Fruit fly (Drosophila melanogaster) whole organism, embryonic: ENCODE measurements around the gene CG1421.

ENCODE experiments used
- CG1024 ChIP-seq: fragments of 200-800 bp; sonication (Bioruptor generic); IDR thresholded peaks from 2 replicates; pipeline ENCODE4 v1.3.6; 2022; ENCODE audit warnings: missing biosample characterization, missing genetic modification characterization
- CG10321 ChIP-seq: fragments of 200-800 bp; sonication (Bioruptor generic); IDR thresholded peaks from 2 replicates; pipeline ENCODE4 v1.3.6; 2022; ENCODE audit warnings: missing biosample characterization, missing genetic modification characterization
- CG10979 ChIP-seq: fragments of 200-800 bp; sonication (Bioruptor generic); optimal IDR thresholded peaks from 2 replicates; lab custom pipeline; 2018; ENCODE audit warnings: missing biosample characterization, mild to moderate bottlenecking, missing genetic modification characterization, moderate library complexity
- CG11247 ChIP-seq: fragments of 200-800 bp; sonication (Bioruptor generic); IDR thresholded peaks from 2 replicates; pipeline ENCODE4 v1.3.6; 2022; ENCODE audit warnings: missing biosample characterization, missing genetic modification characterization
- CG11695 ChIP-seq: fragments of 200-800 bp; sonication (Bioruptor generic); IDR thresholded peaks from 3 replicates; pipeline ENCODE4 v1.3.6; 2022; ENCODE audit warnings: missing biosample characterization, missing genetic modification characterization
- CG12236 ChIP-seq: fragments of 200-800 bp; sonication (Bioruptor generic); optimal IDR thresholded peaks from 2 replicates; lab custom pipeline; 2016; ENCODE audit warnings: missing biosample characterization, missing genetic modification characterization
- CG12299 ChIP-seq: fragments of 200-800 bp; sonication (Bioruptor generic); optimal IDR thresholded peaks from 2 replicates; lab custom pipeline; 2018; ENCODE audit warnings: missing biosample characterization, mild to moderate bottlenecking, missing genetic modification characterization
- CG13894 ChIP-seq: fragments of 200-800 bp; sonication (Bioruptor generic); optimal IDR thresholded peaks from 3 replicates; lab custom pipeline; 2018; ENCODE audit warnings: missing biosample characterization, mild to moderate bottlenecking, missing genetic modification characterization, moderate library complexity
- CG14965 ChIP-seq: fragments of 200-800 bp; sonication (Bioruptor generic); optimal IDR thresholded peaks from 2 replicates; lab custom pipeline; 2016; ENCODE audit warnings: missing biosample characterization, missing genetic modification characterization, borderline replicate concordance
- CG1603 ChIP-seq: fragments of 200-800 bp; sonication (Bioruptor generic); optimal IDR thresholded peaks from 2 replicates; lab custom pipeline; 2019; ENCODE audit warnings: missing biosample characterization, mild to moderate bottlenecking, missing genetic modification characterization, moderate library complexity
- CG16779 ChIP-seq: fragments of 200-800 bp; sonication (Bioruptor generic); IDR thresholded peaks from 2 replicates; pipeline ENCODE4 v1.3.6; 2022; ENCODE audit warnings: missing biosample characterization, missing genetic modification characterization
- CG16863 ChIP-seq: fragments of 200-800 bp; sonication (Bioruptor generic); optimal IDR thresholded peaks from 3 replicates; lab custom pipeline; 2016; ENCODE audit warnings: missing biosample characterization, missing genetic modification characterization
- CG17568 ChIP-seq: fragments of 200-800 bp; sonication (Bioruptor generic); optimal IDR thresholded peaks from 2 replicates; lab custom pipeline; 2018; ENCODE audit warnings: missing biosample characterization, mild to moderate bottlenecking, missing genetic modification characterization, moderate library complexity
- CG17802 ChIP-seq: fragments of 200-800 bp; sonication (Bioruptor generic); optimal IDR thresholded peaks from 2 replicates; lab custom pipeline; 2018; ENCODE audit warnings: missing biosample characterization, mild to moderate bottlenecking, missing genetic modification characterization, moderate library complexity
- CG30020 ChIP-seq: fragments of 200-800 bp; optimal IDR thresholded peaks from 2 replicates; lab custom pipeline; 2019; ENCODE audit warnings: missing biosample characterization, mild to moderate bottlenecking, missing genetic modification characterization, moderate library complexity
- CG34224 ChIP-seq: fragments of 200-800 bp; sonication (Bioruptor generic); IDR thresholded peaks from 3 replicates; pipeline ENCODE4 v1.3.6; 2022; ENCODE audit warnings: missing biosample characterization, missing genetic modification characterization; ENCODE audit not compliant: partially characterized antibody
- CG4424 ChIP-seq: fragments of 200-800 bp; sonication (Bioruptor generic); optimal IDR thresholded peaks from 3 replicates; lab custom pipeline; 2016; ENCODE audit warnings: missing biosample characterization, missing genetic modification characterization
- CG6791 ChIP-seq: fragments of 200-800 bp; sonication (Bioruptor generic); IDR thresholded peaks from 3 replicates; pipeline ENCODE4 v1.3.6; 2022; ENCODE audit warnings: missing biosample characterization, missing genetic modification characterization; ENCODE audit not compliant: partially characterized antibody
- CG7987 ChIP-seq: fragments of 200-800 bp; sonication (Bioruptor generic); optimal IDR thresholded peaks from 2 replicates; lab custom pipeline; 2018; ENCODE audit warnings: missing biosample characterization, mild to moderate bottlenecking, missing genetic modification characterization, moderate library complexity
- Dll ChIP-seq: fragments of 200-800 bp; sonication (Bioruptor generic); IDR thresholded peaks from 4 replicates; pipeline ENCODE4 v1.3.6; 2022; ENCODE audit warnings: missing biosample characterization, missing genetic modification characterization; ENCODE audit not compliant: partially characterized antibody
- Fer3 ChIP-seq: fragments of 200-800 bp; sonication (Bioruptor generic); optimal IDR thresholded peaks from 2 replicates; lab custom pipeline; 2018; ENCODE audit warnings: missing biosample characterization, mild to moderate bottlenecking, missing genetic modification characterization, moderate library complexity
- H15 ChIP-seq: fragments of 200-800 bp; sonication (Bioruptor generic); IDR thresholded peaks from 3 replicates; pipeline ENCODE4 v1.3.6; 2022; ENCODE audit warnings: missing biosample characterization, missing genetic modification characterization
- HHEX ChIP-seq: fragments of 200-800 bp; sonication (Bioruptor generic); optimal IDR thresholded peaks from 3 replicates; lab custom pipeline; 2017; ENCODE audit warnings: missing biosample characterization, mild to moderate bottlenecking, missing genetic modification characterization, missing genetic modification reagents
- Hr78 ChIP-seq, 2 experiments: fragments of 200-800 bp in 1 of 2; fragments of >200 bp in 1 of 2; sonication (Bioruptor generic) in 1 of 2; optimal IDR thresholded peaks; 2 replicates each; lab custom pipeline; 2017 to 2019; ENCODE audit warnings: missing biosample characterization in 2 of 2, missing genetic modification characterization in 2 of 2, mild to moderate bottlenecking in 1 of 2, moderate library complexity in 1 of 2
- NC2α ChIP-seq: fragments of 200-800 bp; sonication (Bioruptor generic); optimal IDR thresholded peaks from 2 replicates; lab custom pipeline; 2016; ENCODE audit warnings: missing biosample characterization, missing genetic modification characterization
- Neu2 ChIP-seq: fragments of 200-800 bp; sonication (Bioruptor generic); optimal IDR thresholded peaks from 3 replicates; lab custom pipeline; 2016; ENCODE audit warnings: missing biosample characterization, missing genetic modification characterization, borderline replicate concordance
- Scr ChIP-seq: fragments of 200-800 bp; sonication (Bioruptor generic); IDR thresholded peaks from 2 replicates; pipeline ENCODE4 v1.3.6; 2022; ENCODE audit warnings: missing biosample characterization, missing genetic modification characterization; ENCODE audit not compliant: partially characterized antibody
- az2 ChIP-seq: fragments of 200-800 bp; sonication (Bioruptor generic); optimal IDR thresholded peaks from 3 replicates; lab custom pipeline; 2016; ENCODE audit warnings: missing biosample characterization, missing genetic modification characterization
- chn ChIP-seq: fragments of 200-800 bp; sonication (Bioruptor generic); optimal IDR thresholded peaks from 2 replicates; lab custom pipeline; 2016; ENCODE audit warnings: missing biosample characterization, missing genetic modification characterization
- croc ChIP-seq: fragments of 200-800 bp; sonication (Bioruptor generic); conservative IDR thresholded peaks from 3 replicates; pipeline ENCODE4 v1.3.6; 2022; ENCODE audit warnings: missing biosample characterization, missing genetic modification characterization
- dpn ChIP-seq, 2 experiments: fragments of 200-800 bp; sonication (Bioruptor generic); optimal IDR thresholded peaks; 3 replicates each; lab custom pipeline; 2016; ENCODE audit warnings: missing biosample characterization in 2 of 2, missing genetic modification characterization in 2 of 2
- emc ChIP-seq: fragments of 200-800 bp; sonication (Bioruptor generic); optimal IDR thresholded peaks from 2 replicates; lab custom pipeline; 2016; ENCODE audit warnings: missing biosample characterization, missing genetic modification characterization
- ewg ChIP-seq: fragments of 200-800 bp; sonication (Bioruptor generic); optimal IDR thresholded peaks from 3 replicates; lab custom pipeline; 2017; ENCODE audit warnings: mild to moderate bottlenecking, missing biosample characterization, missing genetic modification reagents, missing genetic modification characterization
- hkb ChIP-seq, 2 experiments: fragments of 200-800 bp in 1 of 2; fragments of >200 bp in 1 of 2; sonication (Bioruptor generic) in 1 of 2; IDR thresholded peaks in 1 of 2; optimal IDR thresholded peaks in 1 of 2; 2 replicates each; pipeline versions ENCODE4 v1.3.6 to Lab custom; 2017 to 2022; ENCODE audit warnings: missing biosample characterization in 1 of 2, missing genetic modification characterization in 1 of 2
- hth ChIP-seq: fragments of >200 bp; optimal IDR thresholded peaks from 2 replicates; lab custom pipeline; 2017; ENCODE audit warnings: inconsistent platforms
- lab ChIP-seq: fragments of 200-800 bp; sonication (Bioruptor generic); optimal IDR thresholded peaks from 3 replicates; lab custom pipeline; 2017; ENCODE audit warnings: missing biosample characterization, missing genetic modification characterization, mild to moderate bottlenecking, moderate library complexity, missing genetic modification reagents
- lmd ChIP-seq: fragments of 200-800 bp; sonication (Bioruptor generic); IDR thresholded peaks from 2 replicates; pipeline ENCODE4 v1.3.6; 2022; ENCODE audit warnings: missing biosample characterization, missing genetic modification characterization
- nerfin-1 ChIP-seq: fragments of 200-800 bp; sonication (Bioruptor generic); optimal IDR thresholded peaks from 3 replicates; lab custom pipeline; 2019; ENCODE audit warnings: missing biosample characterization, mild to moderate bottlenecking, missing genetic modification characterization, moderate library complexity
- pita ChIP-seq: fragments of 200-800 bp; sonication (Bioruptor generic); optimal IDR thresholded peaks from 2 replicates; lab custom pipeline; 2017; ENCODE audit warnings: missing biosample characterization, mild to moderate bottlenecking, missing genetic modification characterization
- pzg ChIP-seq: fragments of 200-800 bp; sonication (Bioruptor generic); optimal IDR thresholded peaks from 3 replicates; lab custom pipeline; 2018; ENCODE audit warnings: missing biosample characterization, mild to moderate bottlenecking, missing genetic modification characterization, moderate library complexity
- sd ChIP-seq: fragments of 200-800 bp; sonication (Bioruptor generic); optimal IDR thresholded peaks from 3 replicates; lab custom pipeline; 2018; ENCODE audit warnings: missing biosample characterization, mild to moderate bottlenecking, missing genetic modification characterization, moderate library complexity
- so ChIP-seq: fragments of 200-800 bp; sonication (Bioruptor generic); IDR thresholded peaks from 3 replicates; pipeline ENCODE4 v1.3.6; 2022; ENCODE audit warnings: missing biosample characterization, missing genetic modification characterization
- stc ChIP-seq: fragments of 200-800 bp; sonication (Bioruptor generic); IDR thresholded peaks from 2 replicates; pipeline ENCODE4 v1.3.6; 2022; ENCODE audit warnings: missing biosample characterization, missing genetic modification characterization
- tap ChIP-seq: fragments of 200-800 bp; optimal IDR thresholded peaks from 3 replicates; lab custom pipeline; 2019; ENCODE audit warnings: missing biosample characterization, mild to moderate bottlenecking, missing genetic modification characterization, moderate library complexity
- wor ChIP-seq: fragments of 200-800 bp; sonication (Bioruptor generic); IDR thresholded peaks from 2 replicates; pipeline ENCODE4 v1.3.6; 2022; ENCODE audit warnings: missing biosample characterization, missing genetic modification characterization
- zf30C ChIP-seq: fragments of 200-800 bp; sonication (Bioruptor generic); optimal IDR thresholded peaks from 3 replicates; lab custom pipeline; 2018; ENCODE audit warnings: missing biosample characterization, mild to moderate bottlenecking, missing genetic modification characterization

The CG1421 gene

DNA sequence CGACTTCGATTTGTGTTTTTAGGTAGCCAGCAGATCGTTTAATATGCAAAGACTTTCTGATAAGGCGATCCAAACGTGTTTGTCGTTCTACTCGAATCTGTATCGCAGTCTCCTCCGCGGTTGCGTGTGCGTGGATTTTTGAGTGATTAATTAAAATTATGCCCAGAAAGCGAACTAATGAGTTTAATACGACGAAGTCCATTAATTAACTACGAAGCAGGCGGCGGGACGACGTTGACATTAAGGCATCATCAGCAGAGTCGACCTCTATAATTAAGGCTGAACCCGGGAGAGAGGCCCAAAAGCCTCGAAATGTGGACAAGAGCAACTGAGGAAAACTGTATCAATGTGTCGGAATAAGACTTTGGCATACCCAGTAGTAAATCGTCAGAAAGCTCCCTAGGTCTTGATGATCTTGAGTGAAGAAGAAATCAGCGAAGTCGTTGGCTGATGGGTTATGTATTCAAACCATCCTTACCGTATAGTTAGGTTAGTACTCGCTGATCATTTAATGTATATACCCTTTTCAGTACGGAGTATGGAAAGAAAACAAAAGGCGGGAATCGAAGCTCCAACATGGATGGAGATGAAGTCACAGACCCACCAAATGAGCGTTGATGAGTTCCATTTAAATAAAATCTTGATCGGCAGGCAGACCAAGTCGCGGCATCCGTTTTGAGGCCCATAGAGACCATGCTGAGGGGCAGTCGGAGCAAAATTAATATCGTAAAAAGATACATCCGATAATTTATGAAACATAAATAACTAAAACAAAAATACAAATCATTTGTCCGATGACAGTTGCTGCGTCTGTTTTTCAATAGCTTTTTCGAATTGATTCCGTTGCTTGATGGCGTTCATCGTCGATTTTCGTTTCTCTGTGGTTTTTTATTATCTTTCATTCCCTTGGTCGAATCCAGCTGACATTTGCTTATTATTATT is 35.5 kb upstream of the CG1421 start (continued):
- TF ChIP-seq CG11247 (GFP tag; lab: Robert Waterston, UW) = peak; percentile 86
- TF ChIP-seq CG13894 = no peak
- TF ChIP-seq CG1024 (GFP tag; lab: Robert Waterston, UW) = peak; percentile 84
- peak; percentile 88 for TF ChIP-seq nerfin-1 (tag; lab: Kevin White, UChicago)
- TF ChIP-seq CG16863 (GFP tag; lab: Kevin White, UChicago) = peak; percentile 93
- TF ChIP-seq az2 = peak; percentile 92
- peak; percentile 46 for TF ChIP-seq Neu2 (GFP tag; lab: Kevin White, UChicago)
- peak; percentile 72 for TF ChIP-seq CG17802
- TF ChIP-seq CG16779 (GFP tag; lab: Robert Waterston, UW) = peak; percentile 87
- peak; percentile 91 for TF ChIP-seq tap (tag; lab: Kevin White, UChicago)
- TF ChIP-seq HHEX (GFP tag; lab: Kevin White, UChicago) = peak; percentile 89
- TF ChIP-seq sd (tag; lab: Kevin White, UChicago) = peak; percentile 46
- peak; percentile 94 for TF ChIP-seq chn (GFP tag; lab: Kevin White, UChicago)
- TF ChIP-seq CG12236 (GFP tag; lab: Kevin White, UChicago) = peak; percentile 88
- no peak for TF ChIP-seq CG34224
- TF ChIP-seq CG11695 = peak; percentile 89
- peak; percentile 78 for TF ChIP-seq emc (GFP tag; lab: Kevin White, UChicago)
- peak; percentile 92 to 94 for TF ChIP-seq dpn (GFP tag; optimal IDR thresholded peaks at IDR 0.05; lab: Kevin White, UChicago)
- TF ChIP-seq ewg (GFP tag; lab: Kevin White, UChicago) = peak; percentile 89
- no peak for TF ChIP-seq pita (GFP tag; lab: Kevin White, UChicago)
- TF ChIP-seq so (GFP tag; lab: Robert Waterston, UW) = peak; percentile 87; the same call in 2 of the 3 replicates
- no peak for TF ChIP-seq CG6791 (GFP tag; lab: Robert Waterston, UW)
- TF ChIP-seq CG17568 (GFP tag; lab: Kevin White, UChicago) = peak; percentile 77
- no peak for TF ChIP-seq Scr (GFP tag; lab: Robert Waterston, UW)
- peak; percentile 90 for TF ChIP-seq H15 (GFP tag; lab: Robert Waterston, UW)
- TF ChIP-seq CG12299 (tag; lab: Kevin White, UChicago) = peak; percentile 67
- peak in 1 of 2 experiments; percentile 75 for TF ChIP-seq Hr78 (GFP tag; optimal IDR thresholded peaks at IDR 0.05; lab: Kevin White, UChicago)
- TF ChIP-seq wor (GFP tag; lab: Robert Waterston, UW) = peak; percentile 90
- TF ChIP-seq CG4424 = peak; percentile 90
- peak; percentile 89 for TF ChIP-seq stc (GFP tag; lab: Robert Waterston, UW)
- TF ChIP-seq CG14965 (GFP tag; lab: Kevin White, UChicago) = peak; percentile 69
- TF ChIP-seq CG1603 (tag; lab: Kevin White, UChicago) = peak; percentile 97
- TF ChIP-seq CG7987 = peak; percentile 57
- no peak for TF ChIP-seq zf30C (GFP tag; lab: Kevin White, UChicago)
- TF ChIP-seq NC2α (GFP tag; lab: Kevin White, UChicago) = peak; percentile 86
- TF ChIP-seq Dll (GFP tag; lab: Robert Waterston, UW) = no peak
- TF ChIP-seq lab (GFP tag; lab: Kevin White, UChicago) = peak; percentile 90
- TF ChIP-seq lmd (GFP tag; lab: Robert Waterston, UW) = peak; percentile 95
- no peak for TF ChIP-seq hkb (optimal IDR thresholded peaks at IDR 0.05; lab: Kevin White, UChicago)
- peak; percentile 92 for TF ChIP-seq hkb (GFP tag; IDR thresholded peaks at IDR 0.05; lab: Robert Waterston, UW)
- TF ChIP-seq croc = peak; percentile 93
- TF ChIP-seq hth = no peak
- peak; percentile 55 for TF ChIP-seq CG10321 (GFP tag; lab: Robert Waterston, UW)
- TF ChIP-seq CG30020 (tag; lab: Kevin White, UChicago) = peak; percentile 62
- peak; percentile 88 for TF ChIP-seq Fer3 (tag; lab: Kevin White, UChicago)
- TF ChIP-seq CG10979 (tag; lab: Kevin White, UChicago) = peak; percentile 95
- TF ChIP-seq pzg (GFP tag; lab: Kevin White, UChicago) = no peak
